Fruit fly (Drosophila melanogaster) whole organism, embryonic: ENCODE data around the gene CCHa2.

ENCODE experiments used
- Abd-B ChIP-seq: fragments of 200-800 bp; sonication (Bioruptor generic); optimal IDR thresholded peaks from 2 replicates; lab custom pipeline; 2018; ENCODE audit warnings: missing biosample characterization, mild to moderate bottlenecking, missing genetic modification characterization, moderate library complexity
- Asciz ChIP-seq: fragments of 200-800 bp; sonication (Bioruptor generic); optimal IDR thresholded peaks from 2 replicates; lab custom pipeline; 2017; ENCODE audit warnings: missing biosample characterization, mild to moderate bottlenecking, missing genetic modification characterization, missing genetic modification reagents
- Blimp-1 ChIP-seq: fragments of 200-800 bp; sonication (Bioruptor generic); optimal IDR thresholded peaks from 3 replicates; lab custom pipeline; 2018; ENCODE audit warnings: missing biosample characterization, missing genetic modification characterization, mild to moderate bottlenecking, moderate library complexity, missing genetic modification reagents
- CG1233 ChIP-seq: fragments of 200-800 bp; sonication (Bioruptor generic); optimal IDR thresholded peaks from 4 replicates; lab custom pipeline; 2018; ENCODE audit warnings: missing biosample characterization, mild to moderate bottlenecking, missing genetic modification characterization
- CG12391 ChIP-seq: fragments of 200-800 bp; sonication (Bioruptor generic); optimal IDR thresholded peaks from 3 replicates; lab custom pipeline; 2018; ENCODE audit warnings: missing biosample characterization, mild to moderate bottlenecking, missing genetic modification characterization, moderate library complexity
- CG12659 ChIP-seq: fragments of 200-800 bp; sonication (Bioruptor generic); optimal IDR thresholded peaks from 3 replicates; lab custom pipeline; 2017; ENCODE audit warnings: mild to moderate bottlenecking, missing biosample characterization, missing genetic modification reagents, missing genetic modification characterization
- CG14050 ChIP-seq: fragments of 200-800 bp; sonication (Bioruptor generic); IDR thresholded peaks from 3 replicates; pipeline ENCODE4 v1.3.6; 2022; ENCODE audit warnings: missing biosample characterization, missing genetic modification characterization
- CG15601 ChIP-seq: fragments of 200-800 bp; sonication (Bioruptor generic); optimal IDR thresholded peaks from 3 replicates; lab custom pipeline; 2019; ENCODE audit warnings: missing biosample characterization, mild to moderate bottlenecking, missing genetic modification characterization, moderate library complexity
- CG17829 ChIP-seq: fragments of 200-800 bp; optimal IDR thresholded peaks from 2 replicates; lab custom pipeline; 2019; ENCODE audit warnings: missing biosample characterization, mild to moderate bottlenecking, missing genetic modification characterization, moderate library complexity
- CG18262 ChIP-seq: fragments of 200-800 bp; optimal IDR thresholded peaks from 3 replicates; lab custom pipeline; 2019; ENCODE audit warnings: missing biosample characterization, mild to moderate bottlenecking, missing genetic modification characterization, moderate library complexity
- CG18476 ChIP-seq: fragments of 200-800 bp; sonication (Bioruptor generic); optimal IDR thresholded peaks from 2 replicates; lab custom pipeline; 2016; ENCODE audit warnings: missing biosample characterization, mild to moderate bottlenecking, missing genetic modification characterization
- CG18599 ChIP-seq: fragments of 200-800 bp; sonication (Bioruptor generic); optimal IDR thresholded peaks from 3 replicates; lab custom pipeline; 2017; ENCODE audit warnings: missing biosample characterization, missing genetic modification characterization, mild to moderate bottlenecking, moderate library complexity, missing genetic modification reagents
- CG18619 ChIP-seq: fragments of 200-800 bp; sonication (Bioruptor generic); optimal IDR thresholded peaks from 3 replicates; lab custom pipeline; 2017; ENCODE audit warnings: missing biosample characterization, mild to moderate bottlenecking, missing genetic modification characterization
- CG2120 ChIP-seq: fragments of 200-800 bp; sonication (Bioruptor generic); optimal IDR thresholded peaks from 3 replicates; lab custom pipeline; 2016; ENCODE audit warnings: missing biosample characterization, missing genetic modification characterization
- CG30403 ChIP-seq: fragments of 200-800 bp; sonication (Bioruptor generic); optimal IDR thresholded peaks from 3 replicates; lab custom pipeline; 2016; ENCODE audit warnings: missing biosample characterization, missing genetic modification characterization
- CG32532 ChIP-seq: fragments of 200-800 bp; sonication (Bioruptor generic); IDR thresholded peaks from 2 replicates; pipeline ENCODE4 v1.3.6; 2022; ENCODE audit warnings: missing biosample characterization, missing genetic modification characterization
- CG3847 ChIP-seq: fragments of 200-800 bp; sonication (Bioruptor generic); IDR thresholded peaks from 2 replicates; pipeline ENCODE4 v1.3.6; 2022; ENCODE audit warnings: missing biosample characterization, missing genetic modification characterization
- CG7928 ChIP-seq: fragments of 200-800 bp; sonication (Bioruptor generic); optimal IDR thresholded peaks from 2 replicates; lab custom pipeline; 2017; ENCODE audit warnings: missing biosample characterization, mild to moderate bottlenecking, missing genetic modification characterization
- CG8089 ChIP-seq: fragments of 200-800 bp; sonication (Bioruptor generic); optimal IDR thresholded peaks from 3 replicates; lab custom pipeline; 2016; ENCODE audit warnings: missing biosample characterization, missing genetic modification characterization
- CG8478 ChIP-seq: fragments of >200 bp; optimal IDR thresholded peaks from 2 replicates; lab custom pipeline; 2018
- CG8765 ChIP-seq: fragments of 200-800 bp; sonication (Bioruptor generic); IDR thresholded peaks from 2 replicates; pipeline ENCODE4 v1.3.6; 2022; ENCODE audit warnings: missing biosample characterization, missing genetic modification characterization
- CG9215 ChIP-seq: fragments of 200-800 bp; sonication (Bioruptor generic); IDR thresholded peaks from 2 replicates; pipeline ENCODE4 v1.3.6; 2022; ENCODE audit warnings: missing biosample characterization, missing genetic modification characterization
- CrebB ChIP-seq: fragments of 200-800 bp; sonication (Bioruptor generic); optimal IDR thresholded peaks from 3 replicates; lab custom pipeline; 2018; ENCODE audit warnings: missing biosample characterization, mild to moderate bottlenecking, missing genetic modification characterization
- Doc3 ChIP-seq: fragments of 200-800 bp; sonication (Bioruptor generic); IDR thresholded peaks from 3 replicates; pipeline ENCODE4 v1.3.6; 2022; ENCODE audit warnings: missing biosample characterization, missing genetic modification characterization; ENCODE audit not compliant: partially characterized antibody
- Fer2 ChIP-seq: fragments of 200-800 bp; sonication (Bioruptor generic); optimal IDR thresholded peaks from 2 replicates; lab custom pipeline; 2018; ENCODE audit warnings: missing biosample characterization, mild to moderate bottlenecking, missing genetic modification characterization, moderate library complexity
- HLH3B ChIP-seq: fragments of 200-800 bp; sonication (Bioruptor generic); IDR thresholded peaks from 2 replicates; pipeline ENCODE4 v1.3.6; 2022; ENCODE audit warnings: missing biosample characterization, missing genetic modification characterization
- Hsf ChIP-seq: fragments of 200-800 bp; sonication (Bioruptor generic); optimal IDR thresholded peaks from 3 replicates; lab custom pipeline; 2016; ENCODE audit warnings: missing biosample characterization, missing genetic modification characterization
- Optix ChIP-seq: fragments of 200-800 bp; sonication (Bioruptor generic); IDR thresholded peaks from 3 replicates; pipeline ENCODE4 v1.3.6; 2022; ENCODE audit warnings: missing biosample characterization, missing genetic modification characterization
- YL-1 ChIP-seq: fragments of 200-800 bp; sonication (Bioruptor generic); optimal IDR thresholded peaks from 3 replicates; lab custom pipeline; 2017; ENCODE audit warnings: missing biosample characterization, mild to moderate bottlenecking, missing genetic modification characterization
- az2 ChIP-seq: fragments of 200-800 bp; sonication (Bioruptor generic); optimal IDR thresholded peaks from 3 replicates; lab custom pipeline; 2016; ENCODE audit warnings: missing biosample characterization, missing genetic modification characterization
- dan ChIP-seq: fragments of 200-800 bp; sonication (Bioruptor generic); IDR thresholded peaks from 2 replicates; pipeline ENCODE4 v1.3.6; 2022; ENCODE audit warnings: missing biosample characterization, missing genetic modification characterization
- fru ChIP-seq: fragments of >200 bp; optimal IDR thresholded peaks from 2 replicates; lab custom pipeline; 2017
- fu2 ChIP-seq: fragments of 200-800 bp; sonication (Bioruptor generic); optimal IDR thresholded peaks from 2 replicates; lab custom pipeline; 2016; ENCODE audit warnings: missing biosample characterization, missing genetic modification characterization
- hth ChIP-seq: fragments of >200 bp; optimal IDR thresholded peaks from 2 replicates; lab custom pipeline; 2017; ENCODE audit warnings: inconsistent platforms
- jing ChIP-seq: fragments of 200-800 bp; sonication (Bioruptor generic); optimal IDR thresholded peaks from 2 replicates; lab custom pipeline; 2018; ENCODE audit warnings: missing biosample characterization, mild to moderate bottlenecking, missing genetic modification characterization
- jumu ChIP-seq: fragments of 200-800 bp; sonication (Bioruptor generic); optimal IDR thresholded peaks from 3 replicates; lab custom pipeline; 2016; ENCODE audit warnings: missing biosample characterization, missing genetic modification characterization
- kay ChIP-seq: fragments of 200-800 bp; sonication (Bioruptor generic); optimal IDR thresholded peaks from 2 replicates; lab custom pipeline; 2016; ENCODE audit warnings: missing biosample characterization, missing genetic modification characterization
- lmd ChIP-seq: fragments of 200-800 bp; sonication (Bioruptor generic); IDR thresholded peaks from 2 replicates; pipeline ENCODE4 v1.3.6; 2022; ENCODE audit warnings: missing biosample characterization, missing genetic modification characterization
- luna ChIP-seq: fragments of 200-800 bp; sonication (Bioruptor generic); optimal IDR thresholded peaks from 2 replicates; lab custom pipeline; 2016; ENCODE audit warnings: missing biosample characterization, missing genetic modification characterization
- maf-S ChIP-seq: fragments of 200-800 bp; sonication (Bioruptor generic); optimal IDR thresholded peaks from 2 replicates; lab custom pipeline; 2016; ENCODE audit warnings: missing biosample characterization, missing genetic modification characterization
- nerfin-2 ChIP-seq: fragments of 200-800 bp; sonication (Bioruptor generic); IDR thresholded peaks from 2 replicates; pipeline ENCODE4 v1.3.6; 2022; ENCODE audit warnings: missing biosample characterization, missing genetic modification characterization; ENCODE audit not compliant: partially characterized antibody
- nom ChIP-seq: fragments of 200-800 bp; sonication (Bioruptor generic); optimal IDR thresholded peaks from 2 replicates; lab custom pipeline; 2017; ENCODE audit warnings: missing biosample characterization, missing genetic modification characterization, mild to moderate bottlenecking, moderate library complexity, missing genetic modification reagents
- repo ChIP-seq: fragments of 200-800 bp; sonication (Bioruptor generic); optimal IDR thresholded peaks from 2 replicates; lab custom pipeline; 2016; ENCODE audit warnings: missing biosample characterization, missing genetic modification characterization
- ro ChIP-seq: fragments of 200-800 bp; sonication (Bioruptor generic); IDR thresholded peaks from 2 replicates; pipeline ENCODE4 v1.3.6; 2022; ENCODE audit warnings: missing biosample characterization, missing genetic modification characterization
- sens ChIP-seq: fragments of 200-800 bp; sonication (Bioruptor generic); peaks from one replicate; lab custom pipeline; 2016; ENCODE audit warnings: missing biosample characterization, missing genetic modification characterization
- sisA ChIP-seq: fragments of 200-800 bp; sonication (Bioruptor generic); IDR thresholded peaks from 2 replicates; pipeline ENCODE4 v1.3.6; 2022; ENCODE audit warnings: missing biosample characterization, missing genetic modification characterization
- slou ChIP-seq: fragments of 200-800 bp; sonication (Bioruptor generic); optimal IDR thresholded peaks from 3 replicates; lab custom pipeline; 2016; ENCODE audit warnings: missing biosample characterization, missing genetic modification characterization
- sna ChIP-seq: fragments of 200-800 bp; sonication (Bioruptor generic); IDR thresholded peaks from 2 replicates; pipeline ENCODE4 v1.3.6; 2022; ENCODE audit warnings: missing biosample characterization, missing genetic modification characterization; ENCODE audit not compliant: partially characterized antibody
- tap ChIP-seq: fragments of 200-800 bp; optimal IDR thresholded peaks from 3 replicates; lab custom pipeline; 2019; ENCODE audit warnings: missing biosample characterization, mild to moderate bottlenecking, missing genetic modification characterization, moderate library complexity
- tgo ChIP-seq: fragments of 200-800 bp; sonication (Bioruptor generic); IDR thresholded peaks from 3 replicates; pipeline ENCODE4 v1.3.6; 2022; ENCODE audit warnings: missing biosample characterization, missing genetic modification characterization
- tio ChIP-seq: fragments of 200-800 bp; sonication (Bioruptor generic); optimal IDR thresholded peaks from 2 replicates; lab custom pipeline; 2017; ENCODE audit warnings: missing biosample characterization, missing genetic modification characterization, inconsistent platforms
- zen ChIP-seq: fragments of 200-800 bp; sonication (Bioruptor generic); optimal IDR thresholded peaks from 3 replicates; lab custom pipeline; 2018; ENCODE audit warnings: missing biosample characterization, mild to moderate bottlenecking, missing genetic modification characterization, moderate library complexity

The CCHa2 gene

dm6 chr3R:13403032-13403459 lies 8.0 kb upstream of the CCHa2 start, which contains the start of gene Dpm3 (continued):
- peak; percentile 80 for TF ChIP-seq nerfin-2 (GFP tag; lab: Robert Waterston, UW)
- TF ChIP-seq maf-S (GFP tag; lab: Kevin White, UChicago): no peak
- TF ChIP-seq CG7928: no peak
- TF ChIP-seq jumu (GFP tag; lab: Kevin White, UChicago): peak; percentile 6
- no peak; the same call in 1 of the 2 replicates for TF ChIP-seq CG9215
- TF ChIP-seq jing (GFP tag; lab: Kevin White, UChicago): no peak
- TF ChIP-seq CG12391 (tag; lab: Kevin White, UChicago): peak; percentile 58
- TF ChIP-seq sna (GFP tag; lab: Robert Waterston, UW): peak; percentile 95
- peak; percentile 52 for TF ChIP-seq Hsf
- TF ChIP-seq CrebB: no peak
- TF ChIP-seq CG2120 (GFP tag; lab: Kevin White, UChicago): peak; percentile 58
- no peak for TF ChIP-seq dan (GFP tag; lab: Robert Waterston, UW)
- TF ChIP-seq Blimp-1 (GFP tag; lab: Kevin White, UChicago): peak; percentile 18
- TF ChIP-seq tio: no peak
- no peak for TF ChIP-seq fru
- TF ChIP-seq lmd (GFP tag; lab: Robert Waterston, UW): no peak
- peak; percentile 9 for TF ChIP-seq CG18262 (tag; lab: Kevin White, UChicago)
- no peak for TF ChIP-seq az2
- peak; percentile 19 for TF ChIP-seq CG30403 (GFP tag; lab: Kevin White, UChicago)
- TF ChIP-seq CG14050: no peak
- no peak for TF ChIP-seq Optix (GFP tag; lab: Robert Waterston, UW)
- peak; percentile 35; the same call in 1 of the 2 replicates for TF ChIP-seq CG32532
- no peak for TF ChIP-seq ro (GFP tag; lab: Robert Waterston, UW)
- TF ChIP-seq YL-1 (GFP tag; lab: Kevin White, UChicago): peak; percentile 6
- TF ChIP-seq tgo (GFP tag; lab: Robert Waterston, UW): no peak
- no peak for TF ChIP-seq CG1233 (GFP tag; lab: Kevin White, UChicago)
- TF ChIP-seq luna (GFP tag; lab: Kevin White, UChicago): no peak
- no peak for TF ChIP-seq CG8089 (GFP tag; lab: Kevin White, UChicago)
- TF ChIP-seq fu2 (GFP tag; lab: Kevin White, UChicago): peak; percentile 10
- TF ChIP-seq CG18476 (GFP tag; lab: Kevin White, UChicago): no peak
- TF ChIP-seq Asciz (GFP tag; lab: Kevin White, UChicago): no peak
- TF ChIP-seq repo (GFP tag; lab: Kevin White, UChicago): peak; percentile 19
- peak; percentile 95 for TF ChIP-seq Doc3 (GFP tag; lab: Robert Waterston, UW)
- peak; percentile 68 for TF ChIP-seq zen (tag; lab: Kevin White, UChicago)
- no peak for TF ChIP-seq CG18619
- TF ChIP-seq CG3847 (GFP tag; lab: Robert Waterston, UW): peak; percentile 86
- no peak for TF ChIP-seq CG8478
- no peak for TF ChIP-seq hth (lab: Kevin White, UChicago)
- peak; percentile 50 for TF ChIP-seq kay (GFP tag; lab: Kevin White, UChicago)
- TF ChIP-seq Fer2 (tag; lab: Kevin White, UChicago): no peak
- TF ChIP-seq HLH3B (GFP tag; lab: Robert Waterston, UW): no peak
- TF ChIP-seq CG18599: no peak
- peak; percentile 85 for TF ChIP-seq Abd-B (GFP tag; lab: Kevin White, UChicago)
- no peak for TF ChIP-seq nom (GFP tag; lab: Kevin White, UChicago)
- peak; percentile 86 for TF ChIP-seq sens (GFP tag; lab: Kevin White, UChicago)
- peak; percentile 60 for TF ChIP-seq CG15601 (tag; lab: Kevin White, UChicago)
- TF ChIP-seq CG12659: peak; percentile 85
- TF ChIP-seq CG17829 (tag; lab: Kevin White, UChicago): peak; percentile 50
- TF ChIP-seq tap (tag; lab: Kevin White, UChicago): peak; percentile 14
- peak; percentile 53 for TF ChIP-seq slou (GFP tag; lab: Kevin White, UChicago)
- TF ChIP-seq sisA (GFP tag; lab: Robert Waterston, UW): 0 out of 2 replicates have a peak, but pooled peaks have one; percentile 20
- TF ChIP-seq CG8765: no peak
